Worm (Caenorhabditis elegans) whole organism, L1 larva: Measurements from ENCODE around the gene B0495.7.

ENCODE experiments used
- ceh-82 ChIP-seq, 3 experiments: fragments of 150-350 bp in 1 of 3; sonication (generic microtip) in 2 of 3; optimal IDR thresholded peaks; 2 replicates each; lab custom pipeline; 2014 to 2017; ENCODE audit warnings: missing biosample characterization in 3 of 3, missing genetic modification characterization in 3 of 3
- fkh-10 ChIP-seq: sonication (generic microtip); optimal IDR thresholded peaks from 2 replicates; lab custom pipeline; 2017; ENCODE audit warnings: missing biosample characterization, missing genetic modification reagents, missing genetic modification characterization
- skn-1 ChIP-seq: fragments of 150-350 bp; optimal IDR thresholded peaks from 2 replicates; lab custom pipeline; 2014; ENCODE audit warnings: missing biosample characterization, missing genetic modification characterization
- tbx-2 ChIP-seq: sonication (generic microtip); optimal IDR thresholded peaks from 2 replicates; lab custom pipeline; 2016; ENCODE audit warnings: missing genetic modification characterization, missing compliant biosample characterization

DNA sequence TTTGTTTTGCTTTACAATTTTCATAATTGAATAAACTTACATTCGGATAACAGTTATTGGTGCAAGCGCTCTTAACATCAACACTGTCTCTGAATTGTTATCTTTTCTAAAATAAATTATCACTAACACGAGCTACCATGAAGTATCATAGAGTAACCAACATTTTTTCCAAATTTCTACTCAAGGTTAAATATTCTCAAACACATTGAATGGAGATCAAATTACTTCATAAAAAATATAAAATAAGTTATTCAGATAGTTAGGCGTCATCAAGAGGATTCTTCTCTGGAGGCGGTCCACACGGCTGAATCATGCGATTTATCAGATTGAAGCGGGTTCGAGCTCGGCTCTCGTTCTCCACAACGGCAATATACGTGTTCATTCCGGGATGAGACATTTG, 6.6 kb downstream of the B0495.7 start, which contains the start of gene B0495.5:
- TF ChIP-seq tbx-2, result no peak
- TF ChIP-seq skn-1, result no peak
- TF ChIP-seq fkh-10, result no peak
- no peak for TF ChIP-seq ceh-82 (tag; optimal IDR thresholded peaks at IDR 0.05; lab: Kevin White, UChicago)
